Worm (Caenorhabditis elegans): ENCODE data around the gene F54F11.1.

DNA sequence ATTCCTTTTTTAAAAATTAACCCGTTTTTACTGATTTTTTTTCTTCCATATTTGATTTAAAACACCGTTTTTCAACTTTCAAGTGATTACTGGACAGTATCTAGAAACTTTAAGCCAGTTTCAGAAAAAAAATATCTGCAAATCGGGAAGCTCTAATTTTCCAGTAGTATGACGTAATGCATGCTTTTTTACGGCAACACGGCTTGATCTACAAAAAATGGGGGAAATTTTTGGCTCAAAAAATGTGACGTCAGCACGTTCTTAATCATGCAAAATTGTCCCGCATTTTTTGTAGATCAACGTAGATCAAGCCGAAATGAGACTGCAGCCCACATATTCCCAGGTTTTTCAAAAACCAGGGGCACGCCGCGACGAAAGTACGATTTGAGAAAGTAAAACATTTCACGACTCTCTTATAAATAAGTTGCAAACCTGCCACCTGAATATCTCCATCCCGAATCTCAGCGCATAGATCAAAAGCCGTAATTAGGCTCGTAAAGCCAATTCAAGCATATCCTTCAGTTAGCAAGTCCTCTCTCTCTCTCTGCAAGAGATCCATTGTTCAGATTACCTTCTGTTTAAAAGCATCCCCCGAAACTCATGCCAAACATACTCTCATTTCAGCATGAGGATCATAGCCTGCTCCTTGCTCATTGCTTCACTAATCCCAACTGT lies 21.8 kb upstream of the F54F11.1 start, which contains the start of gene E01G4.6:
- TF ChIP-seq flt-1 (GFP tag; IDR thresholded peaks at IDR 0.05) = no peak
- TF ChIP-seq hnd-1 (tag; optimal IDR thresholded peaks at IDR 0.05) = no peak
- no peak for TF ChIP-seq tbx-37 (GFP tag; conservative IDR thresholded peaks at IDR 0.05)
- TF ChIP-seq ama-1 (optimal IDR thresholded peaks at IDR 0.05) = no peak
- TF ChIP-seq F13C5.2 (tag; optimal IDR thresholded peaks at IDR 0.05) = no peak
- TF ChIP-seq ceh-36 (tag; optimal IDR thresholded peaks at IDR 0.05) = no peak
- TF ChIP-seq B0310.2 (tag; optimal IDR thresholded peaks at IDR 0.05) = no peak
- no peak for TF ChIP-seq hmbx-1 (tag; optimal IDR thresholded peaks at IDR 0.05)
- TF ChIP-seq ets-7 (tag; optimal IDR thresholded peaks at IDR 0.05) = no peak
- TF ChIP-seq sea-1 (GFP tag; conservative IDR thresholded peaks at IDR 0.05) = no peak
- TF ChIP-seq hmg-4 (GFP tag; optimal IDR thresholded peaks at IDR 0.05) = no peak
